Worm (Caenorhabditis elegans): ENCODE measurements around the gene ZK813.3.

ce11 chrX:3479950-3480349 is 38.3 kb downstream of the ZK813.3 start, which contains the start of gene wrt-6:
- no peak for TF ChIP-seq hlh-26 (GFP tag; conservative IDR thresholded peaks at IDR 0.05)
- TF ChIP-seq xnd-1 (tag; optimal IDR thresholded peaks at IDR 0.05) = no peak
